Fruit fly (Drosophila melanogaster) whole organism, wandering third instar larva: Measurements from ENCODE around the gene CG34266.
A peak's percentile ranks its signal among the peaks of the same experiment; 100 is the strongest.

Experiments used
- Abd-B ChIP-seq: fragments of >200 bp; optimal IDR thresholded peaks from 2 replicates; lab custom pipeline; 2017; ENCODE audit warnings: missing biosample characterization, missing genetic modification characterization
- CG32264 ChIP-seq: fragments of 200-800 bp; sonication (Bioruptor generic); optimal IDR thresholded peaks from 2 replicates; lab custom pipeline; 2016; ENCODE audit warnings: missing biosample characterization, missing genetic modification characterization
- CrebA ChIP-seq: fragments of 200-800 bp; sonication (Bioruptor generic); optimal IDR thresholded peaks from 2 replicates; lab custom pipeline; 2016; ENCODE audit warnings: missing biosample characterization, mild to moderate bottlenecking, missing genetic modification characterization, borderline replicate concordance
- Dfd ChIP-seq: fragments of >200 bp; optimal IDR thresholded peaks from 2 replicates; lab custom pipeline; 2017; ENCODE audit warnings: missing biosample characterization, missing genetic modification characterization
- HLH106 ChIP-seq: fragments of 200-800 bp; optimal IDR thresholded peaks from 3 replicates; lab custom pipeline; 2019; ENCODE audit warnings: missing biosample characterization, mild to moderate bottlenecking, missing genetic modification characterization, moderate library complexity
- Hnf4 ChIP-seq: fragments of 200-800 bp; sonication (Bioruptor generic); optimal IDR thresholded peaks from 2 replicates; lab custom pipeline; 2016; ENCODE audit warnings: missing biosample characterization, mild to moderate bottlenecking, missing genetic modification characterization
- Hr78 ChIP-seq: fragments of >200 bp; optimal IDR thresholded peaks from 2 replicates; lab custom pipeline; 2017; ENCODE audit warnings: missing biosample characterization, missing genetic modification characterization
- Hr83 ChIP-seq: fragments of 200-300 bp; sonication (Bioruptor generic); optimal IDR thresholded peaks from 2 replicates; lab custom pipeline; 2016; ENCODE audit warnings: missing biosample characterization, mild to moderate bottlenecking, missing genetic modification characterization, moderate library complexity; ENCODE audit not compliant: poor library complexity, severe bottlenecking
- Jra ChIP-seq: sonication (Bioruptor generic); optimal IDR thresholded peaks from 2 replicates; lab custom pipeline; 2016; ENCODE audit warnings: missing biosample characterization, missing genetic modification characterization
- Myc ChIP-seq: fragments of >200 bp; optimal IDR thresholded peaks from 2 replicates; lab custom pipeline; 2017
- OdsH ChIP-seq: fragments of 200-800 bp; sonication (Bioruptor generic); optimal IDR thresholded peaks from 2 replicates; lab custom pipeline; 2016; ENCODE audit warnings: missing biosample characterization, mild to moderate bottlenecking, missing genetic modification characterization
- Rel ChIP-seq, 2 experiments: fragments of 200-800 bp; sonication (Bioruptor generic) in 1 of 2; optimal IDR thresholded peaks; 2 replicates in 1 of 2; 3 replicates in 1 of 2; lab custom pipeline; 2016 to 2019; ENCODE audit warnings: mild to moderate bottlenecking in 2 of 2, missing biosample characterization in 2 of 2, missing genetic modification characterization in 2 of 2, moderate library complexity in 1 of 2
- Sp1 ChIP-seq: fragments of 200-800 bp; sonication (Bioruptor generic); optimal IDR thresholded peaks from 3 replicates; lab custom pipeline; 2019; ENCODE audit warnings: missing biosample characterization, mild to moderate bottlenecking, missing genetic modification characterization, moderate library complexity
- Vsx2 ChIP-seq: fragments of 200-300, 225-300 bp; sonication (Bioruptor generic); optimal IDR thresholded peaks from 2 replicates; lab custom pipeline; 2018; ENCODE audit warnings: missing biosample characterization, missing genetic modification characterization; ENCODE audit not compliant: partially characterized antibody
- br ChIP-seq: fragments of 200-800 bp; sonication (Bioruptor generic); optimal IDR thresholded peaks from 2 replicates; lab custom pipeline; 2016; ENCODE audit warnings: missing biosample characterization, missing genetic modification characterization
- brk ChIP-seq: fragments of 200-800 bp; sonication (Bioruptor generic); optimal IDR thresholded peaks from 2 replicates; lab custom pipeline; 2016; ENCODE audit warnings: missing biosample characterization, mild to moderate bottlenecking, missing genetic modification characterization
- dl ChIP-seq, 2 experiments: fragments of 175-275, 200-275 bp in 1 of 2; fragments of 200-275 bp in 1 of 2; sonication (Bioruptor generic); optimal IDR thresholded peaks; lab custom pipeline; 2018; ENCODE audit warnings: mild to moderate bottlenecking in 2 of 2, missing biosample characterization in 2 of 2, missing genetic modification characterization in 2 of 2, moderate library complexity in 2 of 2; ENCODE audit not compliant: partially characterized antibody in 2 of 2, insufficient read depth in 1 of 2
- dmrt93B ChIP-seq: fragments of 200-800 bp; sonication (Bioruptor generic); optimal IDR thresholded peaks from 2 replicates; lab custom pipeline; 2018; ENCODE audit warnings: missing biosample characterization, mild to moderate bottlenecking, missing genetic modification characterization
- dsf ChIP-seq: sonication (Bioruptor generic); optimal IDR thresholded peaks from 2 replicates; lab custom pipeline; 2016; ENCODE audit warnings: missing biosample characterization, missing genetic modification characterization, borderline replicate concordance
- ey ChIP-seq: fragments of 200-800 bp; sonication (Bioruptor generic); optimal IDR thresholded peaks from 2 replicates; lab custom pipeline; 2016; ENCODE audit warnings: missing biosample characterization, missing genetic modification characterization
- foxo ChIP-seq, 2 experiments: fragments of 200-800 bp; sonication (Bioruptor generic); optimal IDR thresholded peaks; 2 replicates in 1 of 2; 3 replicates in 1 of 2; lab custom pipeline; 2016 to 2017; ENCODE audit warnings: missing biosample characterization in 2 of 2, missing genetic modification characterization in 2 of 2
- fru ChIP-seq: fragments of 200-800 bp; sonication (Bioruptor generic); optimal IDR thresholded peaks from 3 replicates; lab custom pipeline; 2016; ENCODE audit warnings: missing biosample characterization, mild to moderate bottlenecking, missing genetic modification characterization
- jim ChIP-seq: fragments of 175-275, 200-325 bp; sonication (Bioruptor generic); optimal IDR thresholded peaks from 2 replicates; lab custom pipeline; 2016; ENCODE audit warnings: missing biosample characterization, mild to moderate bottlenecking, missing genetic modification characterization
- lola ChIP-seq: fragments of >200 bp; optimal IDR thresholded peaks from 2 replicates; lab custom pipeline; 2017; ENCODE audit warnings: missing biosample characterization, missing genetic modification characterization
- pan ChIP-seq: fragments of >200 bp; optimal IDR thresholded peaks from 2 replicates; lab custom pipeline; 2017
- psq ChIP-seq: fragments of 200-800 bp; sonication (Bioruptor generic); optimal IDR thresholded peaks from 3 replicates; lab custom pipeline; 2017; ENCODE audit warnings: missing biosample characterization, mild to moderate bottlenecking, missing genetic modification characterization, moderate library complexity
- rgr ChIP-seq: fragments of 200-800 bp; sonication (Bioruptor generic); optimal IDR thresholded peaks from 3 replicates; lab custom pipeline; 2016; ENCODE audit warnings: missing biosample characterization, mild to moderate bottlenecking, missing genetic modification characterization
- sage ChIP-seq: fragments of 200-800 bp; sonication (Bioruptor generic); optimal IDR thresholded peaks from 2 replicates; lab custom pipeline; 2016; ENCODE audit warnings: missing biosample characterization, mild to moderate bottlenecking, missing genetic modification characterization
- tai ChIP-seq: sonication (Bioruptor generic); optimal IDR thresholded peaks from 2 replicates; lab custom pipeline; 2016; ENCODE audit warnings: missing biosample characterization, missing genetic modification characterization
- usp ChIP-seq: fragments of >200 bp; optimal IDR thresholded peaks from 2 replicates; lab custom pipeline; 2017; ENCODE audit warnings: missing biosample characterization, missing genetic modification characterization
- woc ChIP-seq: sonication (Bioruptor generic); optimal IDR thresholded peaks from 2 replicates; lab custom pipeline; 2016; ENCODE audit warnings: missing biosample characterization, mild to moderate bottlenecking, missing genetic modification characterization

Gene CG34266

dm6 chr3L:4698032-4698431 lies 20.4 kb downstream of the CG34266 start (continued):
- peak; percentile 67 for TF ChIP-seq sage (GFP tag; lab: Kevin White, UChicago)
- no peak for TF ChIP-seq Vsx2 (GFP tag; lab: Kevin White, UChicago)
- peak; percentile 77 for TF ChIP-seq dmrt93B (GFP tag; lab: Kevin White, UChicago)
- no peak for TF ChIP-seq Hr78 (GFP tag; lab: Kevin White, UChicago)
- TF ChIP-seq foxo (GFP tag; optimal IDR thresholded peaks at IDR 0.05; lab: Kevin White, UChicago), result peak in 1 of 2 experiments; percentile 77
- TF ChIP-seq rgr, result peak; percentile 83
- TF ChIP-seq CG32264, result peak; percentile 31
- TF ChIP-seq pan, result no peak
- no peak for TF ChIP-seq Myc (lab: Kevin White, UChicago)
- TF ChIP-seq, all 38 proteins: peak for 22

DNA sequence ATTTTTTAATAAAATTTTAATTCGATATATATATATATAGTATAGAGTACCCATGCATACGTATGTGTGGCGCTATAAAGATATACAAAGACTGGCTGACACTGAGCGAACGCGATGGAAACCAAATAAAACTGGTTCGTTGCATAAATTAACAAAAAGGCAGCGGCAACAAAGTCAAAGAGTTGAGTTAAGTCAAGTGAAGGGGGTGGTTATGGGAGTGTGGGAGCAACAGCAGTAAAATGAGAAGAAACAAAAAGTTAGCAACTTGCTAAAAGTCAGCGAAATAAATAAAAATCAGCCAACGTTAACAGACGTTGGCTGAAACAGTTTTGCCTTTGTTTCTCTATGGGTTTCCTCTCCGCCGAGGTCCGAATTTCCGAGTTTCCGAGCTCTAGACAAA lies 20.9 kb downstream of the CG34266 start:
- TF ChIP-seq jim (GFP tag; lab: Kevin White, UChicago), result peak; percentile 37
- no peak for TF ChIP-seq dmrt93B (GFP tag; lab: Kevin White, UChicago)
- TF ChIP-seq tai, result no peak
- no peak for TF ChIP-seq fru (GFP tag; lab: Kevin White, UChicago)
- TF ChIP-seq brk (GFP tag; lab: Kevin White, UChicago), result no peak
- TF ChIP-seq, all 38 proteins: peak for 1

dm6 chr3L:4700091-4700490 lies 22.5 kb downstream of the CG34266 start:
- TF ChIP-seq CrebA (no peak), br (no peak), HLH106 (tag; lab: Kevin White, UChicago) (no peak), Hr83 (GFP tag; lab: Kevin White, UChicago) (no peak), OdsH (GFP tag; lab: Kevin White, UChicago) (no peak), usp (GFP tag; lab: Kevin White, UChicago) (no peak), lola (GFP tag; lab: Kevin White, UChicago) (no peak), foxo (GFP tag; optimal IDR thresholded peaks at IDR 0.05; lab: Kevin White, UChicago) (no peak), Sp1 (no peak), dsf (GFP tag; lab: Kevin White, UChicago) (no peak), woc (GFP tag; lab: Kevin White, UChicago) (no peak), Vsx2 (GFP tag; lab: Kevin White, UChicago) (no peak), Myc (lab: Kevin White, UChicago) (no peak), Jra (GFP tag; lab: Kevin White, UChicago) (no peak), Dfd (GFP tag; lab: Kevin White, UChicago) (no peak), dl (GFP tag; optimal IDR thresholded peaks at IDR 0.05; lab: Kevin White, UChicago; ENCODE audit: insufficient read depth in 1 of 2, partially characterized antibody in 2 of 2) (no peak), Abd-B (GFP tag; lab: Kevin White, UChicago) (no peak), psq (GFP tag; lab: Kevin White, UChicago) (no peak), ey (GFP tag; lab: Kevin White, UChicago) (no peak), Rel (GFP tag; optimal IDR thresholded peaks at IDR 0.05; lab: Kevin White, UChicago) (no peak), Rel (tag; optimal IDR thresholded peaks at IDR 0.05; lab: Kevin White, UChicago) (no peak)

- TF ChIP-seq Hr83 (GFP tag; lab: Kevin White, UChicago) (no peak), rgr (no peak), dl (GFP tag; optimal IDR thresholded peaks at IDR 0.05; lab: Kevin White, UChicago; ENCODE audit: insufficient read depth in 1 of 2, partially characterized antibody in 2 of 2) (no peak)
- TF ChIP-seq, all 38 proteins: peak for 0
Observed at dm6 chr3L:4702003-4702402, 24.4 kb downstream of the CG34266 start.

DNA sequence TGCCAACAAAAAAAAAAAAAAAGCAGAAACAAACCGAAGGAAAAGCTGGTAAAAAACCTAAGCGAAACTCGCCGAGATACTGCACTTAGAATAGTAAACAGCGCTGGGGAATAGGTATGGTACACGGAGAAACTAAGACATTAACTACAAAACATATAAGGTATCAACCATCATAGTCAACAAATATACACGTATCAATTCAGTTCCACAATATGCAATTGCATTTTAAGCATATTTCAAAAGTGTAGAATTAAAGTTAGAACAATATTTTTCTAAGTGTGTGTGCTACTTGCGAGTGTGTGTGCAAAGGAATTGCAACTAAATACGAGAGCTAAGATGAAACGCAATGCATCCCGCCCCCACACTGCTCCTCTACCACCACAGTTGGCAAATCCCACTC lies 30.2 kb downstream of the CG34266 start:
- TF ChIP-seq dl (GFP tag; optimal IDR thresholded peaks at IDR 0.05; lab: Kevin White, UChicago; ENCODE audit: insufficient read depth in 1 of 2, partially characterized antibody in 2 of 2), result no peak
- TF ChIP-seq Hnf4, result no peak
- TF ChIP-seq psq (GFP tag; lab: Kevin White, UChicago), result no peak
- no peak for TF ChIP-seq Dfd (GFP tag; lab: Kevin White, UChicago)
- no peak for TF ChIP-seq Sp1
- no peak for TF ChIP-seq CrebA
- TF ChIP-seq rgr, result no peak
- no peak for TF ChIP-seq foxo (GFP tag; optimal IDR thresholded peaks at IDR 0.05; lab: Kevin White, UChicago)
- TF ChIP-seq dsf (GFP tag; lab: Kevin White, UChicago), result no peak
- TF ChIP-seq usp (GFP tag; lab: Kevin White, UChicago), result no peak
- TF ChIP-seq OdsH (GFP tag; lab: Kevin White, UChicago), result no peak
- TF ChIP-seq Myc (lab: Kevin White, UChicago), result no peak
- no peak for TF ChIP-seq Vsx2 (GFP tag; lab: Kevin White, UChicago)
- TF ChIP-seq Abd-B (GFP tag; lab: Kevin White, UChicago), result no peak
- no peak for TF ChIP-seq Hr78 (GFP tag; lab: Kevin White, UChicago)
- no peak for TF ChIP-seq pan
